Worm (Caenorhabditis elegans): ENCODE measurements around the gene Y56A3A.7.

DNA sequence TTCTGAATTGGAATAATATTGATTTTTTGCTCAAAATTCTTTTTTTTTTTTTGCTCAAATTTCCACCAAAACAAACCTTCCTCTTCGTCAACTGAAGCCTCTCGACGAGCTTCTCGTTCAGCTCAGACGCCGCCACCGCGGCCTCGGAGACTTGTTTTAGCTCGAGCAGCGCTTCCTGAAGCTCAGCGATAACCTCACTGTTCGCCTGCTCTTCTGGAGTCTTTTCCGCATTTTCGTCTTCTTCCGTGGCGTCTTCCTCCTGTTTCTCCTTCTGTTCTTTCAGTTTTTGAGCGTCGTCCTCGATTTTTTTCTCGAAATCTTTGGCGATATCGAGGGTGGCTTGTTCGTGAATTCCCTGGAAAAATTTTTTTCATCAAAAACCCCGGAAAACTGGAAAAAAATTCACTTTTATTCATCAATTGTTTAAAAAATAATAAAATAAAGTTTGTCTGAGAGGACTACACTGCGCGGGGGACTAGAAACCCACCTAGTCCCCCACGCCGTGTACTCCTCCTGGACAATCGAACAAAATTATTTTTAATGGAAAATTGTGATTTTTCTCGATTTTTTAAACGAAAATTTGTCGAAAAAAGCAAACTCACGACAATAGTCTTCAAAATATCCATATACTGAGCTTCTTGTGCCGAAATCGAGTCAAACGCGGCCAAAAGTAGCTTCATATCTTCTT lies 613 bp downstream of the Y56A3A.7 start:
- TF ChIP-seq ceh-27 (GFP tag; optimal IDR thresholded peaks at IDR 0.05), result peak; percentile 77
- TF ChIP-seq unc-62 (GFP tag; optimal IDR thresholded peaks at IDR 0.05), result no peak
- no peak for TF ChIP-seq F37B4.10 (GFP tag; IDR thresholded peaks at IDR 0.05)
- TF ChIP-seq ztf-18 (tag; optimal IDR thresholded peaks at IDR 0.05), result peak; percentile 0
- TF ChIP-seq cebp-2 (GFP tag; IDR thresholded peaks at IDR 0.05), result no peak
- TF ChIP-seq ceh-100 (GFP tag; IDR thresholded peaks at IDR 0.05), result peak; percentile 57; the same call in 1 of the 2 replicates
- TF ChIP-seq atf-7 (tag; optimal IDR thresholded peaks at IDR 0.05), result peak; percentile 43
- 0 out of 2 replicates have a peak, but pooled peaks have one; percentile 30 for TF ChIP-seq aptf-2 (GFP tag; conservative IDR thresholded peaks at IDR 0.05)
